Fruit fly (Drosophila melanogaster): ENCODE results near the gene CG4836.

CG4836 gene

dm6 chr3R:20035887-20036286 lies 22.2 kb downstream of the CG4836 start, which contains the start of gene Regnase-1 (continued):
- TF ChIP-seq CG11902 (GFP tag; optimal IDR thresholded peaks at IDR 0.05) (peak; percentile 21), topi (GFP tag; optimal IDR thresholded peaks at IDR 0.05) (peak; percentile 83), CG6163 (GFP tag; IDR thresholded peaks at IDR 0.05) (peak; percentile 89), Met (GFP tag; optimal IDR thresholded peaks at IDR 0.05) (peak; percentile 89), CG1621 (tag; optimal IDR thresholded peaks at IDR 0.05) (peak; percentile 81), Hr39 (GFP tag; optimal IDR thresholded peaks at IDR 0.05) (peak; percentile 71), CG10669 (GFP tag; optimal IDR thresholded peaks at IDR 0.05) (peak; percentile 81), CG6792 (GFP tag; optimal IDR thresholded peaks at IDR 0.05) (peak; percentile 82), Eip93F (GFP tag; optimal IDR thresholded peaks at IDR 0.05) (no peak), CG11762 (GFP tag; optimal IDR thresholded peaks at IDR 0.05; ENCODE audit: insufficient read depth) (peak; percentile 63), CG4318 (GFP tag; optimal IDR thresholded peaks at IDR 0.05) (no peak), CG7368 (GFP tag; optimal IDR thresholded peaks at IDR 0.05) (peak; percentile 87), Sox15 (GFP tag; optimal IDR thresholded peaks at IDR 0.05) (peak; percentile 35), CG8119 (GFP tag; IDR thresholded peaks at IDR 0.05) (no peak), CG6854 (GFP tag; optimal IDR thresholded peaks at IDR 0.05) (peak; percentile 96), Smox (GFP tag; optimal IDR thresholded peaks at IDR 0.05) (peak; percentile 77), spab (GFP tag; optimal IDR thresholded peaks at IDR 0.05) (peak; percentile 64), Lpt (GFP tag; optimal IDR thresholded peaks at IDR 0.05) (peak; percentile 29), lz (GFP tag; optimal IDR thresholded peaks at IDR 0.05) (peak; percentile 85), acj6 (GFP tag; optimal IDR thresholded peaks at IDR 0.05) (peak; percentile 74)

- TF ChIP-seq Sox15 (GFP tag; optimal IDR thresholded peaks at IDR 0.05), result no peak
Measured at dm6 chr3R:20042457-20042856, 28.8 kb downstream of the CG4836 start, which contains the start of the genes CG33934 and Indy-2. Gene CG33934, plus strand, starts transcription at chr3R:20042757. Gene Indy-2, plus strand, starts transcription at chr3R:20042757.

dm6 chr3R:20055809-20056208 lies 42.1 kb downstream of the CG4836 start, which contains the start of gene CG17193:
Gene CG17193, minus strand, starts transcription at chr3R:20056097.
- no peak for TF ChIP-seq dsx (GFP tag; optimal IDR thresholded peaks at IDR 0.05; ENCODE audit: poor library complexity, severe bottlenecking)
- no peak for TF ChIP-seq CG6163 (GFP tag; IDR thresholded peaks at IDR 0.05)
- TF ChIP-seq achi (GFP tag; optimal IDR thresholded peaks at IDR 0.05), result no peak
- no peak for TF ChIP-seq CG34406 (GFP tag; optimal IDR thresholded peaks at IDR 0.05)
- no peak for TF ChIP-seq CG10631 (GFP tag; optimal IDR thresholded peaks at IDR 0.05)
- no peak for TF ChIP-seq fd59A (GFP tag; optimal IDR thresholded peaks at IDR 0.05)
- no peak for TF ChIP-seq svp (GFP tag)
- no peak for TF ChIP-seq CG10669 (GFP tag; optimal IDR thresholded peaks at IDR 0.05)
- TF ChIP-seq Sox14 (GFP tag; optimal IDR thresholded peaks at IDR 0.05), result no peak
- no peak for TF ChIP-seq CG8632 (GFP tag; optimal IDR thresholded peaks at IDR 0.05)
- no peak for TF ChIP-seq CG32006 (GFP tag; optimal IDR thresholded peaks at IDR 0.05)
- TF ChIP-seq Blimp-1 (GFP tag; optimal IDR thresholded peaks at IDR 0.05), result no peak

- TF ChIP-seq CG3032 (tag; optimal IDR thresholded peaks at IDR 0.05) (no peak), CG10631 (GFP tag; optimal IDR thresholded peaks at IDR 0.05) (peak; percentile 14), fkh (GFP tag; optimal IDR thresholded peaks at IDR 0.05) (peak; percentile 87), fd59A (GFP tag; optimal IDR thresholded peaks at IDR 0.05) (no peak), svp (GFP tag) (peak; percentile 71)
Measured at dm6 chr3R:20057501-20057900, 43.8 kb downstream of the CG4836 start, which contains the start of gene mdlc. Gene mdlc, plus strand, starts transcription at chr3R:20057748.

- TF ChIP-seq acj6 (GFP tag; optimal IDR thresholded peaks at IDR 0.05) (no peak), Sox14 (GFP tag; optimal IDR thresholded peaks at IDR 0.05) (no peak), CG31627 (GFP tag; optimal IDR thresholded peaks at IDR 0.05) (no peak), fd59A (GFP tag; optimal IDR thresholded peaks at IDR 0.05) (no peak), topi (GFP tag; optimal IDR thresholded peaks at IDR 0.05) (no peak), CG6163 (GFP tag; IDR thresholded peaks at IDR 0.05) (no peak), CG3032 (tag; optimal IDR thresholded peaks at IDR 0.05) (no peak), dac (GFP tag; optimal IDR thresholded peaks at IDR 0.05) (no peak), svp (GFP tag) (no peak), lz (GFP tag; optimal IDR thresholded peaks at IDR 0.05) (no peak), eg (GFP tag; IDR thresholded peaks at IDR 0.05) (no peak), CG15336 (GFP tag; IDR thresholded peaks at IDR 0.05) (no peak), CG34406 (GFP tag; optimal IDR thresholded peaks at IDR 0.05) (no peak), CG7368 (GFP tag; optimal IDR thresholded peaks at IDR 0.05) (no peak), spab (GFP tag; optimal IDR thresholded peaks at IDR 0.05) (no peak), Eip78C (GFP tag) (no peak), CG10631 (GFP tag; optimal IDR thresholded peaks at IDR 0.05) (no peak), CG9139 (GFP tag; optimal IDR thresholded peaks at IDR 0.05) (no peak)
Measured at dm6 chr3R:20058960-20059359, 45.3 kb downstream of the CG4836 start.
